Fruit fly (Drosophila melanogaster) whole organism, pupa: Measurements from ENCODE around the gene CG11977.

ENCODE experiments used
- CG10348 ChIP-seq: fragments of 200-800 bp; sonication (Bioruptor generic); IDR thresholded peaks from 2 replicates; pipeline ENCODE4 v1.3.6; 2022; ENCODE audit warnings: missing biosample characterization, missing genetic modification characterization
- CG12605 ChIP-seq: fragments of 200-800 bp; sonication (Bioruptor generic); IDR thresholded peaks from 2 replicates; pipeline ENCODE4 v1.3.6; 2022; ENCODE audit warnings: missing biosample characterization, missing genetic modification characterization
- CG13204 ChIP-seq: fragments of 200-800 bp; sonication (Bioruptor generic); optimal IDR thresholded peaks from 2 replicates; lab custom pipeline; 2018; ENCODE audit warnings: missing biosample characterization, mild to moderate bottlenecking, missing genetic modification characterization, moderate library complexity
- CG15710 ChIP-seq: fragments of 200-800 bp; sonication (Bioruptor generic); optimal IDR thresholded peaks from 2 replicates; lab custom pipeline; 2018; ENCODE audit warnings: missing biosample characterization, mild to moderate bottlenecking, missing genetic modification characterization, moderate library complexity
- CG17806 ChIP-seq: fragments of 200-800 bp; sonication (Bioruptor generic); optimal IDR thresholded peaks from 2 replicates; lab custom pipeline; 2018; ENCODE audit warnings: missing biosample characterization, mild to moderate bottlenecking, missing genetic modification characterization, moderate library complexity
- CG8301 ChIP-seq: fragments of 200-800 bp; sonication (Bioruptor generic); optimal IDR thresholded peaks from 2 replicates; lab custom pipeline; 2018; ENCODE audit warnings: missing biosample characterization, mild to moderate bottlenecking, missing genetic modification characterization
- CG9948 ChIP-seq: fragments of 200-800 bp; sonication (Bioruptor generic); optimal IDR thresholded peaks from 2 replicates; lab custom pipeline; 2018; ENCODE audit warnings: missing biosample characterization, mild to moderate bottlenecking, missing genetic modification characterization, moderate library complexity
- EcR ChIP-seq: fragments of 200-800 bp; sonication (Bioruptor generic); optimal IDR thresholded peaks from 3 replicates; lab custom pipeline; 2019; ENCODE audit warnings: missing biosample characterization, missing genetic modification characterization, mild to moderate bottlenecking, moderate library complexity, missing genetic modification reagents
- Pif1A ChIP-seq: fragments of 200-800 bp; sonication (Bioruptor generic); optimal IDR thresholded peaks from 3 replicates; lab custom pipeline; 2016; ENCODE audit warnings: missing biosample characterization, missing genetic modification characterization
- Pif1B ChIP-seq: fragments of 200-800 bp; sonication (Bioruptor generic); optimal IDR thresholded peaks from 3 replicates; lab custom pipeline; 2016; ENCODE audit warnings: missing biosample characterization, missing genetic modification characterization
- Snoo ChIP-seq: fragments of 200-800 bp; sonication (Bioruptor generic); optimal IDR thresholded peaks from 3 replicates; lab custom pipeline; 2017; ENCODE audit warnings: missing biosample characterization, mild to moderate bottlenecking, missing genetic modification characterization, inconsistent platforms
- fd96Ca ChIP-seq: fragments of 200-800 bp; sonication (Bioruptor generic); IDR thresholded peaks from 3 replicates; pipeline ENCODE4 v1.3.6; 2022; ENCODE audit warnings: missing biosample characterization, missing genetic modification characterization
- gl ChIP-seq: fragments of 200-800 bp; sonication (Bioruptor generic); optimal IDR thresholded peaks from 2 replicates; lab custom pipeline; 2018; ENCODE audit warnings: missing biosample characterization, mild to moderate bottlenecking, missing genetic modification characterization

dm6 chr3R:9035252-9035651 lies 37.8 kb downstream of the CG11977 start:
- TF ChIP-seq EcR (GFP tag; lab: Kevin White, UChicago) (no peak), CG10348 (no peak), gl (tag; lab: Kevin White, UChicago) (no peak), CG15710 (tag; lab: Kevin White, UChicago) (no peak), CG17806 (no peak), CG8301 (tag; lab: Kevin White, UChicago) (no peak), CG9948 (no peak), CG12605 (GFP tag; lab: Robert Waterston, UW) (no peak), CG13204 (GFP tag; lab: Kevin White, UChicago) (no peak), Pif1A (GFP tag; lab: Kevin White, UChicago) (no peak), fd96Ca (GFP tag; lab: Robert Waterston, UW) (no peak), Pif1B (GFP tag; lab: Kevin White, UChicago) (no peak), Snoo (tag; lab: Kevin White, UChicago) (no peak)
